Fruit fly (Drosophila melanogaster) whole organism, embryonic: ENCODE results near the gene CG10481.

ENCODE experiments used
- Abd-B ChIP-seq: fragments of 200-800 bp; sonication (Bioruptor generic); optimal IDR thresholded peaks from 2 replicates; lab custom pipeline; 2018; ENCODE audit warnings: missing biosample characterization, mild to moderate bottlenecking, missing genetic modification characterization, moderate library complexity
- Asciz ChIP-seq: fragments of 200-800 bp; sonication (Bioruptor generic); optimal IDR thresholded peaks from 2 replicates; lab custom pipeline; 2017; ENCODE audit warnings: missing biosample characterization, mild to moderate bottlenecking, missing genetic modification characterization, missing genetic modification reagents
- CG10147 ChIP-seq: fragments of 200-800 bp; sonication (Bioruptor generic); optimal IDR thresholded peaks from 2 replicates; lab custom pipeline; 2019; ENCODE audit warnings: missing biosample characterization, mild to moderate bottlenecking, missing genetic modification characterization, moderate library complexity
- CG11085 ChIP-seq: fragments of 200-800 bp; sonication (Bioruptor generic); IDR thresholded peaks from 2 replicates; pipeline ENCODE4 v1.3.6; 2022; ENCODE audit warnings: missing biosample characterization, missing genetic modification characterization
- CG11560 ChIP-seq: fragments of 200-800 bp; sonication (Bioruptor generic); IDR thresholded peaks from 3 replicates; pipeline ENCODE4 v1.3.6; 2022; ENCODE audit warnings: missing biosample characterization, missing genetic modification characterization
- CG12071 ChIP-seq: fragments of 200-800 bp; sonication (Bioruptor generic); optimal IDR thresholded peaks from 3 replicates; lab custom pipeline; 2018; ENCODE audit warnings: missing biosample characterization, mild to moderate bottlenecking, missing genetic modification characterization
- CG14710 ChIP-seq: fragments of 200-800 bp; sonication (Bioruptor generic); optimal IDR thresholded peaks from 3 replicates; lab custom pipeline; 2019; ENCODE audit warnings: missing biosample characterization, mild to moderate bottlenecking, missing genetic modification characterization, moderate library complexity
- CG15514 ChIP-seq: fragments of 200-800 bp; sonication (Bioruptor generic); optimal IDR thresholded peaks from 3 replicates; lab custom pipeline; 2017; ENCODE audit warnings: missing biosample characterization, missing genetic modification characterization, mild to moderate bottlenecking, moderate library complexity, missing genetic modification reagents
- CG16813 ChIP-seq: fragments of 200-800 bp; sonication (Bioruptor generic); IDR thresholded peaks from 3 replicates; pipeline ENCODE4 v1.3.6; 2022; ENCODE audit warnings: missing biosample characterization, missing genetic modification characterization; ENCODE audit not compliant: partially characterized antibody
- CG17328 ChIP-seq: fragments of 200-800 bp; sonication (Bioruptor generic); IDR thresholded peaks from 2 replicates; pipeline ENCODE4 v1.3.6; 2022; ENCODE audit warnings: missing biosample characterization, missing genetic modification characterization
- CG1792 ChIP-seq: fragments of 200-800 bp; sonication (Bioruptor generic); optimal IDR thresholded peaks from 2 replicates; lab custom pipeline; 2016; ENCODE audit warnings: missing biosample characterization, missing genetic modification characterization
- CG1832 ChIP-seq: fragments of 200-800 bp; sonication (Bioruptor generic); optimal IDR thresholded peaks from 2 replicates; lab custom pipeline; 2017; ENCODE audit warnings: missing biosample characterization, mild to moderate bottlenecking, missing genetic modification characterization, inconsistent platforms
- CG2202 ChIP-seq: fragments of 200-800 bp; sonication (Bioruptor generic); optimal IDR thresholded peaks from 2 replicates; lab custom pipeline; 2018; ENCODE audit warnings: missing biosample characterization, mild to moderate bottlenecking, missing genetic modification characterization
- CG3407 ChIP-seq: fragments of 200-800 bp; sonication (Bioruptor generic); optimal IDR thresholded peaks from 2 replicates; lab custom pipeline; 2018; ENCODE audit warnings: missing biosample characterization, mild to moderate bottlenecking, missing genetic modification characterization
- CG34224 ChIP-seq: fragments of 200-800 bp; sonication (Bioruptor generic); IDR thresholded peaks from 3 replicates; pipeline ENCODE4 v1.3.6; 2022; ENCODE audit warnings: missing biosample characterization, missing genetic modification characterization; ENCODE audit not compliant: partially characterized antibody
- CG34422 ChIP-seq: fragments of 200-800 bp; sonication (Bioruptor generic); IDR thresholded peaks from 3 replicates; pipeline ENCODE4 v1.3.6; 2022; ENCODE audit warnings: missing biosample characterization, missing genetic modification characterization
- CG3995 ChIP-seq: fragments of 200-800 bp; sonication (Bioruptor generic); optimal IDR thresholded peaks from 3 replicates; lab custom pipeline; 2016; ENCODE audit warnings: missing biosample characterization, missing genetic modification characterization
- CG4617 ChIP-seq: fragments of 200-800 bp; sonication (Bioruptor generic); optimal IDR thresholded peaks from 3 replicates; lab custom pipeline; 2016; ENCODE audit warnings: missing biosample characterization, missing genetic modification characterization, borderline replicate concordance
- CG6654 ChIP-seq: fragments of 200-800 bp; sonication (Bioruptor generic); optimal IDR thresholded peaks from 2 replicates; lab custom pipeline; 2017; ENCODE audit warnings: missing biosample characterization, mild to moderate bottlenecking, missing genetic modification characterization
- CG7372 ChIP-seq: fragments of 200-800 bp; sonication (Bioruptor generic); IDR thresholded peaks from 2 replicates; pipeline ENCODE4 v1.3.6; 2022; ENCODE audit warnings: missing biosample characterization, missing genetic modification characterization
- CG8089 ChIP-seq: fragments of 200-800 bp; sonication (Bioruptor generic); optimal IDR thresholded peaks from 3 replicates; lab custom pipeline; 2016; ENCODE audit warnings: missing biosample characterization, missing genetic modification characterization
- CrebB ChIP-seq: fragments of 200-800 bp; sonication (Bioruptor generic); optimal IDR thresholded peaks from 3 replicates; lab custom pipeline; 2018; ENCODE audit warnings: missing biosample characterization, mild to moderate bottlenecking, missing genetic modification characterization
- Dip3 ChIP-seq: fragments of 200-800 bp; sonication (Bioruptor generic); optimal IDR thresholded peaks from 3 replicates; lab custom pipeline; 2016; ENCODE audit warnings: missing biosample characterization, missing genetic modification characterization
- Hr39 ChIP-seq: fragments of >200 bp; optimal IDR thresholded peaks from 2 replicates; lab custom pipeline; 2017
- Hr78 ChIP-seq, 2 experiments: fragments of 200-800 bp in 1 of 2; fragments of >200 bp in 1 of 2; sonication (Bioruptor generic) in 1 of 2; optimal IDR thresholded peaks; 2 replicates each; lab custom pipeline; 2017 to 2019; ENCODE audit warnings: missing biosample characterization in 2 of 2, missing genetic modification characterization in 2 of 2, mild to moderate bottlenecking in 1 of 2, moderate library complexity in 1 of 2
- Lpt ChIP-seq: fragments of >200 bp; optimal IDR thresholded peaks from 2 replicates; lab custom pipeline; 2018; ENCODE audit warnings: missing biosample characterization, missing genetic modification characterization
- MBD-R2 ChIP-seq: fragments of 200-800 bp; sonication (Bioruptor generic); IDR thresholded peaks from 2 replicates; pipeline ENCODE4 v1.3.6; 2022; ENCODE audit warnings: missing biosample characterization, missing genetic modification characterization
- Scr ChIP-seq: fragments of 200-800 bp; sonication (Bioruptor generic); IDR thresholded peaks from 2 replicates; pipeline ENCODE4 v1.3.6; 2022; ENCODE audit warnings: missing biosample characterization, missing genetic modification characterization; ENCODE audit not compliant: partially characterized antibody
- Stat92E ChIP-seq, 3 experiments: fragments of >200 bp in 2 of 3; fragments of 200-800 bp in 1 of 3; sonication (Bioruptor generic) in 1 of 3; optimal IDR thresholded peaks; 2 replicates each; lab custom pipeline; 2017 to 2019; ENCODE audit warnings: missing biosample characterization in 3 of 3, missing genetic modification characterization in 3 of 3, mild to moderate bottlenecking in 1 of 3, moderate library complexity in 1 of 3
- Usf ChIP-seq: fragments of 200-800 bp; sonication (Bioruptor generic); optimal IDR thresholded peaks from 2 replicates; lab custom pipeline; 2017; ENCODE audit warnings: missing genotype, missing biosample characterization, missing genetic modification characterization
- aop ChIP-seq: fragments of 200-800 bp; sonication (Bioruptor generic); IDR thresholded peaks from 2 replicates; pipeline ENCODE4 v1.3.6; 2022; ENCODE audit warnings: missing biosample characterization, missing genetic modification characterization
- ato ChIP-seq: fragments of 200-800 bp; sonication (Bioruptor generic); IDR thresholded peaks from 2 replicates; pipeline ENCODE4 v1.3.6; 2022; ENCODE audit warnings: missing biosample characterization, missing genetic modification characterization; ENCODE audit not compliant: partially characterized antibody
- bab2 ChIP-seq: fragments of 200-800 bp; sonication (Bioruptor generic); optimal IDR thresholded peaks from 2 replicates; lab custom pipeline; 2016; ENCODE audit warnings: missing biosample characterization, missing genetic modification characterization
- br ChIP-seq: fragments of >200 bp; optimal IDR thresholded peaks from 2 replicates; lab custom pipeline; 2017
- chm ChIP-seq: fragments of 200-800 bp; sonication (Bioruptor generic); IDR thresholded peaks from 2 replicates; pipeline ENCODE4 v1.3.6; 2022; ENCODE audit warnings: missing biosample characterization, missing genetic modification characterization
- dan ChIP-seq: fragments of 200-800 bp; sonication (Bioruptor generic); IDR thresholded peaks from 2 replicates; pipeline ENCODE4 v1.3.6; 2022; ENCODE audit warnings: missing biosample characterization, missing genetic modification characterization
- eve ChIP-seq, 2 experiments: fragments of >200 bp; optimal IDR thresholded peaks; 2 replicates each; lab custom pipeline; 2017; ENCODE audit warnings: missing biosample characterization in 2 of 2, missing genetic modification characterization in 2 of 2
- ftz-f1 ChIP-seq: fragments of 200-800 bp; sonication (Bioruptor generic); optimal IDR thresholded peaks from 2 replicates; lab custom pipeline; 2016; ENCODE audit warnings: missing biosample characterization, missing genetic modification characterization
- gsb-n ChIP-seq: fragments of 200-800 bp; sonication (Bioruptor generic); optimal IDR thresholded peaks from 3 replicates; lab custom pipeline; 2018; ENCODE audit warnings: missing biosample characterization, mild to moderate bottlenecking, missing genetic modification characterization
- kah ChIP-seq: fragments of 200-800 bp; sonication (Bioruptor generic); optimal IDR thresholded peaks from 2 replicates; lab custom pipeline; 2018; ENCODE audit warnings: missing biosample characterization, mild to moderate bottlenecking, missing genetic modification characterization
- ken ChIP-seq: fragments of 200-800 bp; sonication (Bioruptor generic); IDR thresholded peaks from 3 replicates; pipeline ENCODE4 v1.3.6; 2022; ENCODE audit warnings: missing biosample characterization, missing genetic modification characterization
- kni ChIP-seq: fragments of 200-800 bp; sonication (Bioruptor generic); optimal IDR thresholded peaks from 3 replicates; lab custom pipeline; 2017; ENCODE audit warnings: mild to moderate bottlenecking, missing biosample characterization, missing genetic modification reagents, missing genetic modification characterization
- nau ChIP-seq: fragments of 200-800 bp; sonication (Bioruptor generic); optimal IDR thresholded peaks from 3 replicates; lab custom pipeline; 2017; ENCODE audit warnings: missing biosample characterization, mild to moderate bottlenecking, missing genetic modification characterization, missing genetic modification reagents
- pnt ChIP-seq: fragments of 200-800 bp; sonication (Bioruptor generic); optimal IDR thresholded peaks from 3 replicates; lab custom pipeline; 2016; ENCODE audit warnings: missing biosample characterization, missing genetic modification characterization
- pzg ChIP-seq: fragments of 200-800 bp; sonication (Bioruptor generic); optimal IDR thresholded peaks from 3 replicates; lab custom pipeline; 2018; ENCODE audit warnings: missing biosample characterization, mild to moderate bottlenecking, missing genetic modification characterization, moderate library complexity
- scrt ChIP-seq: fragments of 200-800 bp; sonication (Bioruptor generic); optimal IDR thresholded peaks from 2 replicates; lab custom pipeline; 2018; ENCODE audit warnings: missing biosample characterization, mild to moderate bottlenecking, missing genetic modification characterization, moderate library complexity
- sim ChIP-seq: fragments of 200-800 bp; sonication (Bioruptor generic); IDR thresholded peaks from 2 replicates; pipeline ENCODE4 v1.3.6; 2022; ENCODE audit warnings: missing biosample characterization, missing genetic modification characterization
- stwl ChIP-seq: fragments of 200-800 bp; sonication (Bioruptor generic); optimal IDR thresholded peaks from 3 replicates; lab custom pipeline; 2018; ENCODE audit warnings: missing biosample characterization, mild to moderate bottlenecking, missing genetic modification characterization, moderate library complexity
- vvl ChIP-seq: fragments of 200-800 bp; sonication (Bioruptor generic); IDR thresholded peaks from 2 replicates; pipeline ENCODE4 v1.3.6; 2022; ENCODE audit warnings: missing biosample characterization, missing genetic modification characterization
- wor ChIP-seq: fragments of 200-800 bp; sonication (Bioruptor generic); IDR thresholded peaks from 2 replicates; pipeline ENCODE4 v1.3.6; 2022; ENCODE audit warnings: missing biosample characterization, missing genetic modification characterization
- zen2 ChIP-seq: fragments of 200-800 bp; sonication (Bioruptor generic); IDR thresholded peaks from 3 replicates; pipeline ENCODE4 v1.3.6; 2022; ENCODE audit warnings: missing biosample characterization, missing genetic modification characterization; ENCODE audit not compliant: partially characterized antibody

CG10481 gene

dm6 chr2L:19869937-19870336 lies 22.4 kb downstream of the CG10481 start (continued):
- TF ChIP-seq pnt (peak; percentile 77), CG1832 (GFP tag; lab: Kevin White, UChicago) (no peak), zen2 (GFP tag; lab: Robert Waterston, UW) (no peak), CG4617 (GFP tag; lab: Kevin White, UChicago) (no peak), CG1792 (peak; percentile 33), CG3407 (GFP tag; lab: Kevin White, UChicago) (no peak), Usf (GFP tag; lab: Kevin White, UChicago) (no peak), eve (GFP tag; optimal IDR thresholded peaks at IDR 0.05; lab: Kevin White, UChicago) (peak in 1 of 2 experiments; percentile 41), Scr (GFP tag; lab: Robert Waterston, UW) (no peak), wor (peak; percentile 66), Hr78 (GFP tag; optimal IDR thresholded peaks at IDR 0.05; lab: Kevin White, UChicago) (no peak), scrt (GFP tag; lab: Kevin White, UChicago) (peak; percentile 1), CG14710 (tag; lab: Kevin White, UChicago) (peak; percentile 63), CG8089 (GFP tag; lab: Kevin White, UChicago) (peak; percentile 37), Abd-B (GFP tag; lab: Kevin White, UChicago) (peak; percentile 60), bab2 (peak; percentile 79), gsb-n (tag; lab: Kevin White, UChicago) (peak; percentile 14), Dip3 (GFP tag; lab: Kevin White, UChicago) (peak; percentile 10), CG2202 (peak; percentile 12), CG10147 (no peak), CG6654 (GFP tag; lab: Kevin White, UChicago) (peak; percentile 1), CG7372 (peak; percentile 69; the same call in 1 of the 2 replicates), CG11560 (peak; percentile 70), Asciz (GFP tag; lab: Kevin White, UChicago) (peak; percentile 29), CG3995 (GFP tag; lab: Kevin White, UChicago) (peak; percentile 21), dan (GFP tag; lab: Robert Waterston, UW) (peak; percentile 86), kah (GFP tag; lab: Kevin White, UChicago) (no peak), Lpt (GFP tag; lab: Kevin White, UChicago) (no peak), Hr39 (no peak), CG17328 (GFP tag; lab: Robert Waterston, UW) (peak; percentile 83), kni (GFP tag; lab: Kevin White, UChicago) (no peak), ato (GFP tag; lab: Robert Waterston, UW) (no peak), CG12071 (GFP tag; lab: Kevin White, UChicago) (peak; percentile 59), ken (GFP tag; lab: Robert Waterston, UW) (peak; percentile 80), nau (GFP tag; lab: Kevin White, UChicago) (peak; percentile 54), pzg (no peak), ftz-f1 (no peak), CrebB (tag; lab: Kevin White, UChicago) (no peak), sim (GFP tag; lab: Robert Waterston, UW) (peak; percentile 54), CG15514 (peak; percentile 33), stwl (tag; lab: Kevin White, UChicago) (no peak), CG34422 (GFP tag; lab: Robert Waterston, UW) (peak; percentile 92), br (lab: Kevin White, UChicago) (no peak), Stat92E (GFP tag; optimal IDR thresholded peaks at IDR 0.05; lab: Kevin White, UChicago) (no peak), vvl (peak; percentile 86), CG11085 (peak; percentile 66), CG16813 (GFP tag; lab: Robert Waterston, UW) (no peak), chm (GFP tag; lab: Robert Waterston, UW) (peak; percentile 90), MBD-R2 (GFP tag; lab: Robert Waterston, UW) (peak; percentile 57; the same call in 1 of the 2 replicates), aop (GFP tag; lab: Robert Waterston, UW) (no peak), CG34224 (GFP tag; lab: Robert Waterston, UW) (no peak)
